Worm (Caenorhabditis elegans) whole organism, L4/young adult: Measurements from ENCODE around the gene spo-11.
A peak's percentile ranks its signal among the peaks of the same experiment; 100 is the strongest.

Experiments
- W03F9.2 ChIP-seq: fragments of 150-350 bp; optimal IDR thresholded peaks from 2 replicates; lab custom pipeline; 2014; ENCODE audit warnings: missing biosample characterization, missing genetic modification characterization
- dao-5 ChIP-seq: sonication (generic microtip); optimal IDR thresholded peaks from 2 replicates; lab custom pipeline; 2016; ENCODE audit warnings: missing genotype, missing genetic modification characterization, moderate library complexity, missing compliant biosample characterization
- him-1 ChIP-seq: sonication (generic microtip); optimal IDR thresholded peaks from 2 replicates; lab custom pipeline; 2016; ENCODE audit warnings: missing genotype, missing genetic modification reagents, missing genetic modification characterization, missing compliant biosample characterization

Gene spo-11

DNA sequence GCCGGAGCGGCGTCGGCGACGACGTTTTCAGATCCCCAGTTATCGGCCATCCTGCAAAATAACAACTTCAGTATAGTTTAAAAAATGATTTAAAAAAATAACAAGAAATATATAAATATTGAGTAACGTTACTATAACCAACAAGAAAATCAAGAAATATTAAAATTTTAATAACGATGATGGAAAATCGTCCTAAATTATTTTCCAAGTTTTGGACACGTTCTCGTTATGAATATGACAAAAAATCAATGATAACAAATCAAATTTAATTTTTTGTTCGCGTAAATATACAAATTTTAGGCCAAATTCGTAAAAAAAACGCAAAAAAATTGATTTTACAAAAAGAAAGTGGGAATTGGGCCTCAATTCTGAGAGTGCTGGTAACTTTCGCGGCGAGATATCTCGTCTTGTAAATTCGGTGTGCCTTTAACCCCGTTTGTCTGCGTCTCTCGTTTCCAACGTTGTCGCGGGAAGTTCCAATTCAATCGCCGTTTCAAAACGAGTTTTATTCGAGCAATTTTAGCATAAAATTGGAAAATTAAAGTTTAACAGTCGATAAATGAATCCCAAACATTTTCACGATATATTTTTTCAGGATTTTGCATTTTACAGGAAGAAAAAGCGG is 13.6 kb downstream of the spo-11 start, which contains the start of gene rps-5:
Gene rps-5 (minus strand): TSS at position 51 of the 625 bp plus-strand sequence.
- TF ChIP-seq dao-5 (tag; lab: Kevin White, UChicago): no peak
- no peak for TF ChIP-seq him-1 (tag; lab: Kevin White, UChicago)
- TF ChIP-seq W03F9.2 (tag; lab: Kevin White, UChicago): peak; percentile 71

ce11 chrIV:11109771-11110170 is 14.9 kb downstream of the spo-11 start, which contains the start of gene pigk-1:
TSS of gene pigk-1 (minus strand) at chrIV:11110018.
- no peak for TF ChIP-seq W03F9.2 (tag; lab: Kevin White, UChicago)
- no peak for TF ChIP-seq him-1 (tag; lab: Kevin White, UChicago)
- TF ChIP-seq dao-5 (tag; lab: Kevin White, UChicago): no peak

ce11 chrIV:11105724-11106123 is 18.9 kb downstream of the spo-11 start, which contains the start of gene srlf-24:
TSS of gene srlf-24 (minus strand) at chrIV:11105824.
- TF ChIP-seq dao-5 (tag; lab: Kevin White, UChicago): no peak

ce11 chrIV:11103501-11103900 is 21.2 kb downstream of the spo-11 start:
- no peak for TF ChIP-seq him-1 (tag; lab: Kevin White, UChicago)
- TF ChIP-seq W03F9.2 (tag; lab: Kevin White, UChicago): no peak

ce11 chrIV:11102608-11103007 is 22.1 kb downstream of the spo-11 start, which contains the start of gene srlf-17:
TSS of gene srlf-17 (minus strand) at chrIV:11102708.
- TF ChIP-seq him-1 (tag; lab: Kevin White, UChicago): no peak
- no peak for TF ChIP-seq W03F9.2 (tag; lab: Kevin White, UChicago)
- TF ChIP-seq dao-5 (tag; lab: Kevin White, UChicago): no peak

- no peak for TF ChIP-seq him-1 (tag; lab: Kevin White, UChicago)
- TF ChIP-seq W03F9.2 (tag; lab: Kevin White, UChicago): no peak
- no peak for TF ChIP-seq dao-5 (tag; lab: Kevin White, UChicago)
Measured at ce11 chrIV:11101383-11101782, 23.3 kb downstream of the spo-11 start, which contains the start of gene srlf-18. TSS of gene srlf-18 (minus strand) at chrIV:11101483.

- TF ChIP-seq him-1 (tag; lab: Kevin White, UChicago): no peak
- TF ChIP-seq W03F9.2 (tag; lab: Kevin White, UChicago): no peak
- TF ChIP-seq dao-5 (tag; lab: Kevin White, UChicago): no peak
Measured at ce11 chrIV:11100271-11100670, 24.4 kb downstream of the spo-11 start, which contains the start of gene str-3. TSS of gene str-3 (minus strand) at chrIV:11100371.

DNA sequence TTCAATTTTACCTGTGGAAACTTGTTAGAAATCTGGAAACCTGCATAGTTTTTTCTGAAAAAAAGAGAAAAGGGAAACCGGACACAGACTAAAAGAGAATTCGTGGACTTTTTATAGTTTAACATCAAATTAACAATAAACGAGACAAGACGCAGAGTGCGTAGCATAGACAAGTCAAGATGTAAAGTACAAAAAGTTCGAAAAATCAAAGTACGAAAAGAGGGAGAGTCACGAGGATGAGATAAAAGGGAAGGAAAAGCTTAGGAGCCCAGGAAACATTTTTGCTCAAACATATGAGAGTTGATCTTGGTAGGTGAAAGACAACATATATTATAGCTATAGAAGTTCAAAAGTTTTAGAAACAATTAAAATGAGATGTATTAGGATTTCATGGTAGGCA is 26.9 kb downstream of the spo-11 start, which contains the start of gene M7.12:
Gene M7.12 (minus strand): TSS at position 188 of the 400 bp plus-strand sequence.
- TF ChIP-seq W03F9.2 (tag; lab: Kevin White, UChicago) (no peak), him-1 (tag; lab: Kevin White, UChicago) (no peak), dao-5 (tag; lab: Kevin White, UChicago) (no peak)

DNA sequence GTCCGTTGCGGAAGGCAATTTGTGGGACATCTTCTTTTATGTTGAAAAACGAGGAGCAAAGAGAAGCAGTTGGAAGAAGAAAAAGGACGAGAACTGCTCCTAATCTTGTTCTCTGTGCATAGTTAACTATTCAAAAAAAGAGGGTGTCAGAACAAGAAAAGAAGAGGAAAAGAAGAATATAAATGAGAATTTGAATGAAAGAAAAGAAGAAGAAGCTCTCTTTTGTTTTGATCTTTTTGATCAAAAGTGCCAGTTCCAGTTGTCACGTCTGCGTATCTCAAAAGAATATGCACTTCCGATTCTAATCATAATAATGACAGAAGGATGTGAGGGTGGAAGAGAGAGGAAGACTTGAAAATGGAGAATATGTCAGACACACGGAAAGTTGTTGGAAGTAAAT is 29.7 kb downstream of the spo-11 start, which contains the start of gene M7.8:
Gene M7.8 (minus strand): TSS at position 112 of the 400 bp plus-strand sequence.
- TF ChIP-seq him-1 (tag; lab: Kevin White, UChicago): no peak
- no peak for TF ChIP-seq W03F9.2 (tag; lab: Kevin White, UChicago)
- no peak for TF ChIP-seq dao-5 (tag; lab: Kevin White, UChicago)

DNA sequence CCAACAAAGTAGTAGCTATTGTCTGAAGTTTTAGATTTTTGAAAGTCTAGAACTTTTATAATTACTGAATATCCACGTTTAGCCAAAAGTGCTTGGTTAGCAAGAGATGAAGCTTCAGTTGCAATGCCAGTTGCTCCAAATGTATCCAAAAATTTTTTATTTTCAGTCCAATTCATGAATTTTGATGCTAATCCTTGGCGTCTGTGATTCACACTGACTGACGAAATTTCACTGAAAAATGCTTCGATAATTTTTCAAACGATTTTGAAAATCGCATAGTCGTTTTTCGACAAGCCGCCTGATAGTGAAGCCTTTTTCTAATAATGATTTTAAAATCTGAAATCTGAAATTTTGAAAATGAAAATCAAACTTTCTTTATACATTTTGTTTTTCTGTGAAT is 30.6 kb downstream of the spo-11 start:
- TF ChIP-seq W03F9.2 (tag; lab: Kevin White, UChicago): no peak
- TF ChIP-seq him-1 (tag; lab: Kevin White, UChicago): no peak
- TF ChIP-seq dao-5 (tag; lab: Kevin White, UChicago): no peak

DNA sequence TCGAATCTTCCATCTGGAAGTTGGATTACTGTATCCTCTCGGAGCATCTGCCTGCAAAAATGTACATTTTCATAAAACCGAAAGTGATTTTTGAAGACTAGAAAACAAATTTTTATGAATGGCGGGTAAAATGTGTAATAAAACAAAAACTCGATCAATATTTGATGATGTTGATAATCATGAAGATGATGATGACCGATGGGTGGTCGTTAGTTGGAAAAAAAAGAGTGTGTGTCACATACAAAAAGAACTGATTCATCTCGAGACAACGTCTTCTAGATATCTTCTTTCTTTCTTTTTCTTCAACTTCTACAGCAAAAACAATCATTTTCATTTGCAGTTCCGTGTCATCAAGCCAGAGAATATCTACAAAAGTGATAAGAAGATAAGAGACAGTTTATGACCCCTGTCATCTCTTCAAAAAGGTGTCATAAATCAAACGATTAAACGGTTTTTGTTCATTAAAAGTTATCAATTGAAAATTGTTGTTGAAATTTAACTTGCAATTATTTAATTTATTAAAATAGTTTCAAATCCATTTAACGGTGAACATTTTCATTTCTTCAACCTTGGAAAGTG is 32.1 kb downstream of the spo-11 start, which contains the start of gene bcc-1:
Gene bcc-1 (minus strand): TSS at position 51 of the 579 bp plus-strand sequence.
- TF ChIP-seq W03F9.2 (tag; lab: Kevin White, UChicago) (no peak), dao-5 (tag; lab: Kevin White, UChicago) (no peak), him-1 (tag; lab: Kevin White, UChicago) (no peak)

DNA sequence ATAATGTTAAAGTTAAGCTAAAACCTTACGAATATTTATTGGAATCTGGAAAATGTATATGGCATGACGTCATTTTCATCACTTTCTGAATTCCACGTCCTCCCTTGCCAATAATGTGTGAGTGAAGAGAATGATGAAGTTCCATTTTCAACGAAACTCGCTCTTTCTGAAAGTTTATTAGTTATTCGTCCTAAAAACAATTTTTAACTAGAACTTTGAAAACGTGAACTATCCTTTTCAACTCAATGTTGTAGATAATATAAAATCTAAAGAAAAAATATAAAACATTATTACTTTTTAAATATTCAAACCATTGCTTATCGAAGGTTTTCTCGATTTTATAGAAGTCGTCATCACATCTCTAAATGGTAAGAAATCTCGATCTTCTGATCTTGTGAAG is 35.1 kb downstream of the spo-11 start, which contains the start of gene M7.7:
Gene M7.7 (plus strand): TSS at position 301 of the 400 bp plus-strand sequence.
- no peak for TF ChIP-seq W03F9.2 (tag; lab: Kevin White, UChicago)
- no peak for TF ChIP-seq him-1 (tag; lab: Kevin White, UChicago)
- TF ChIP-seq dao-5 (tag; lab: Kevin White, UChicago): no peak

DNA sequence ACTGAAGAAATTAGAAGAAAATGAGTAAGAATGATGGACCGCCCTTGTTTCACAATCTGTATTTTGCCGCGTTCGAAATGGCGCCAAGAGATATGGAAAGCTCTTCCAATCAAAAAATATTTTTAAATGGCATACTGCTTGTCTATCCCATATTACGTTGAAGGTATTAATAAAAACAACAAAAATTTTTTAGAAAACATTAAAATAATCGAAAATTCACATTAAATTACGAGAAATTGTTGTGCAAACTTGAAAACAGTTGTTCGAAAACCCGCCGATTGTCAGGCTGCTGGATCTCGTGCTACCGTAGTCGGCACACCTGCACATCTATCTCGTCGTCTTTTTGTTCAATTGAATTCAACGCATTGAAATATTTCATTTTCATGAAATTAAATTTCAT is 41.1 kb downstream of the spo-11 start, which contains the start of gene klc-1:
Gene klc-1 (plus strand): TSS at position 127 of the 400 bp plus-strand sequence.
- TF ChIP-seq him-1 (tag; lab: Kevin White, UChicago) (no peak), dao-5 (tag; lab: Kevin White, UChicago) (no peak), W03F9.2 (tag; lab: Kevin White, UChicago) (no peak)
